Worm (Caenorhabditis elegans): ENCODE measurements around the gene exc-9.

The exc-9 gene

ce11 chrIV:7954006-7954405, 13.2 kb upstream of the exc-9 start:
- no peak for TF ChIP-seq sox-4 (tag; optimal IDR thresholded peaks at IDR 0.05)
- no peak for TF ChIP-seq K02D7.2 (tag; optimal IDR thresholded peaks at IDR 0.05)
- TF ChIP-seq pax-1 (tag; optimal IDR thresholded peaks at IDR 0.05): no peak
- no peak for TF ChIP-seq zip-5 (tag; optimal IDR thresholded peaks at IDR 0.05)
- no peak for TF ChIP-seq unc-86 (tag; optimal IDR thresholded peaks at IDR 0.05)
- TF ChIP-seq sox-2 (GFP tag; IDR thresholded peaks at IDR 0.05): no peak
- TF ChIP-seq pag-3 (tag; optimal IDR thresholded peaks at IDR 0.05; ENCODE audit: borderline replicate concordance): no peak

DNA sequence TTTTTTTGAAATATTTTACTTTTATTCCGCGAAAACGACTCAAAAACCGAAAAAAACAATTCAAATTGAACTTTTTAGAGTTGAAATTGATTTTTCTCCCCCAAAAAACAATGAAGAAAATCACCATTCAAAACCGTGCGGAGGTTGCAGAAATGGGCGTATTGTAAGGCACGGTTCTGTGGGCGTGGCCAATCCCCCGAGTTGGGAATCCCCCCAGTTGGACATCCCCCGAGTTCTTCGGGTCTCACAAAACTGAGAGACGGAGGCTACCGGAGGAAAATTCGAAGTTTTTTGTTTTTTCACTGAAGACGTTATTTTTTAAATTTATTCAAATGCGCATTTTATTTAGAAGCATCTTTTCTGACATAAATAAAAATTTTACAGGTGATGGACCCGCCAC, 7.5 kb upstream of the exc-9 start, which contains the start of gene mcm-3AP:
Gene mcm-3AP, plus strand, starts transcription at position 383 of the 400 bp plus-strand sequence.
- peak; percentile 53 for TF ChIP-seq C08G9.2 (tag; optimal IDR thresholded peaks at IDR 0.05)
- TF ChIP-seq ceh-45 (GFP tag; IDR thresholded peaks at IDR 0.05): peak; percentile 43; the same call in 1 of the 2 replicates
- peak; percentile 9 for TF ChIP-seq F13H6.1 (tag; optimal IDR thresholded peaks at IDR 0.05)
- peak; percentile 59 for TF ChIP-seq tbx-2 (tag; optimal IDR thresholded peaks at IDR 0.05)
- peak; percentile 5 for TF ChIP-seq elt-2 (tag; optimal IDR thresholded peaks at IDR 0.05)
- TF ChIP-seq zip-5 (tag; optimal IDR thresholded peaks at IDR 0.05): peak; percentile 11
- TF ChIP-seq ceh-31 (tag; optimal IDR thresholded peaks at IDR 0.05): peak; percentile 72
- TF ChIP-seq nfya-1 (tag; optimal IDR thresholded peaks at IDR 0.05): peak; percentile 11
- TF ChIP-seq ceh-18 (tag; optimal IDR thresholded peaks at IDR 0.05): peak; percentile 8
- TF ChIP-seq dmd-4 (tag; optimal IDR thresholded peaks at IDR 0.05; ENCODE audit: borderline replicate concordance): peak; percentile 6

DNA sequence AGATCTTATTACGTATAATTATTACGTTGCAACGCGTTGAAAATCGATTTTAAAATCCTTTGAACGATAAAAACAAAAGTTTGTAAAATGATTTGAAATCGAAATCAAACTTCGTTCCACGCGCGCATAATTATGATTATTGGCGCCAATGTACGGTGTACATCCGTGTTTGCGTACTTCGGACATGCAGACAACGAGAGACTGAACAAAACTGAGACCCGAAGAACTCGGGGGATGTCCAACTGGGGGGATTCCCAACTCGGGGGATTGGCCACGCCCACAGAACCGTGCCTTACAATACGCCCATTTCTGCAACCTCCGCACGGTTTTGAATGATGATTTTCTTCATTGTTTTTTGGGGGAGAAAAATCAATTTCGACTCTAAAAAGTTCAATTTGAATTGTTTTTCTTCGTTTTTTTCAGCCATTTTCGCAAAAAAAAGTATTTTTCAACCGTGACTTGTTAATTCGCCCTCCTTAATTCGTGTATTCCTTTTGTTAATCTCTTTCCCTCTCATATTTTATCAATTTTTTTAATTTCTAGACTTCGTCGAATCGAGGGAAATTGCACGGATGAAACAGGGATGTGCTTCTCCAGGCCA, 6.2 kb upstream of the exc-9 start, which contains the start of gene F20D12.12:
Gene F20D12.12, plus strand, starts transcription at position 542 of the 601 bp plus-strand sequence.
- TF ChIP-seq ref-2 (tag; optimal IDR thresholded peaks at IDR 0.05): peak; percentile 68
- peak; percentile 46 for TF ChIP-seq fax-1 (tag; optimal IDR thresholded peaks at IDR 0.05)
- TF ChIP-seq hlh-15 (tag; optimal IDR thresholded peaks at IDR 0.05): peak; percentile 4
- peak; percentile 32 for TF ChIP-seq unc-86 (tag; optimal IDR thresholded peaks at IDR 0.05)
- TF ChIP-seq unc-42 (tag; optimal IDR thresholded peaks at IDR 0.05): peak; percentile 67
- TF ChIP-seq unc-3 (GFP tag; conservative IDR thresholded peaks at IDR 0.05): peak; percentile 34; the same call in 1 of the 2 replicates
- peak; percentile 32 for TF ChIP-seq unc-3 (tag; optimal IDR thresholded peaks at IDR 0.05)
- TF ChIP-seq ahr-1 (tag; optimal IDR thresholded peaks at IDR 0.05): peak; percentile 14
- peak; percentile 46 for TF ChIP-seq ttx-3 (tag; optimal IDR thresholded peaks at IDR 0.05)
- TF ChIP-seq ceh-34 (tag; optimal IDR thresholded peaks at IDR 0.05): peak; percentile 72
- TF ChIP-seq tbx-7 (tag; optimal IDR thresholded peaks at IDR 0.05): peak; percentile 64
- TF ChIP-seq zip-5 (tag; optimal IDR thresholded peaks at IDR 0.05): peak; percentile 51
- TF ChIP-seq fkh-6 (tag; optimal IDR thresholded peaks at IDR 0.05): peak; percentile 31
- peak; percentile 45 for TF ChIP-seq ceh-2 (tag; optimal IDR thresholded peaks at IDR 0.05)
- peak; percentile 85 for TF ChIP-seq ceh-31 (tag; optimal IDR thresholded peaks at IDR 0.05)
- peak; percentile 81 for TF ChIP-seq tbx-2 (tag; optimal IDR thresholded peaks at IDR 0.05)
- TF ChIP-seq elt-2 (tag; optimal IDR thresholded peaks at IDR 0.05): peak; percentile 44
- peak; percentile 66 for TF ChIP-seq C08G9.2 (tag; optimal IDR thresholded peaks at IDR 0.05)
- TF ChIP-seq ceh-18 (tag; optimal IDR thresholded peaks at IDR 0.05): peak; percentile 76
- peak; percentile 79 for TF ChIP-seq rnt-1 (tag; optimal IDR thresholded peaks at IDR 0.05)
- TF ChIP-seq F13H6.1 (tag; optimal IDR thresholded peaks at IDR 0.05): peak; percentile 50
- peak; percentile 68 for TF ChIP-seq ceh-14 (tag; optimal IDR thresholded peaks at IDR 0.05)
- peak; percentile 58; the same call in 1 of the 2 replicates for TF ChIP-seq ceh-45 (GFP tag; IDR thresholded peaks at IDR 0.05)
- peak; percentile 72 for TF ChIP-seq nfya-1 (tag; optimal IDR thresholded peaks at IDR 0.05)
- TF ChIP-seq mec-3 (tag; optimal IDR thresholded peaks at IDR 0.05; ENCODE audit: borderline replicate concordance): peak; percentile 22
- peak; percentile 56 for TF ChIP-seq ets-4 (tag; optimal IDR thresholded peaks at IDR 0.05)

- no peak for TF ChIP-seq tbx-7 (tag; optimal IDR thresholded peaks at IDR 0.05)
- no peak for TF ChIP-seq nhr-232 (tag; optimal IDR thresholded peaks at IDR 0.05)
Observed at ce11 chrIV:7946457-7946856, 5.6 kb upstream of the exc-9 start, which contains the start of gene czw-1. TSS of gene czw-1 (minus strand) at chrIV:7946825.

DNA sequence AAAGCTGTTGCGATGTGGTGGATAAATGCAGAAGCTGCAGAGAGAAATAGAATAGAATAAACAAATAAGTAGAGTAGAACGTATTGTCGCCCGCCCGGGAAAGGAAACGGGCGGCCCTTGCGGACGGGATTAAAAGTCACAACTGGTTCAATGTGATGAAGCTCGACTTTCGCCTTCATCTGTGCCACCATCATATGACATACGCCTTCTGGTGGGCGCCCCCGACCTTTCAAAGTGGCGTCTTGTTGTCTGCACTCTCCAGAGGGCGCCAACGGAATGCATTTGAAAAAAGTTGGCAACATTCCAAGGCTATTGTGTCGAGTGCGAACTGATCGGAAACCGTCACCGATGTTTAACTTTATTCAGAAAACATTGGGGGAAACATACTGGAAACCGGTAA, 2.5 kb upstream of the exc-9 start:
- no peak for TF ChIP-seq pha-2 (tag; optimal IDR thresholded peaks at IDR 0.05)
- peak; percentile 27 for TF ChIP-seq ceh-34 (tag; optimal IDR thresholded peaks at IDR 0.05)

Measured in whole organism, late embryonic.